Worm (Caenorhabditis elegans): Measurements from ENCODE around the gene nkb-3.
A peak's percentile ranks its signal among the peaks of the same experiment; 100 is the strongest.

Gene nkb-3

ce11 chrX:13752822-13753581, 17.4 kb downstream of the nkb-3 start:
- TF ChIP-seq nhr-80 (tag; optimal IDR thresholded peaks at IDR 0.05) (peak; percentile 15), attf-5 (GFP tag; optimal IDR thresholded peaks at IDR 0.05) (no peak)

ce11 chrX:13747997-13748396, 22.4 kb downstream of the nkb-3 start:
- TF ChIP-seq F49E8.2 (tag; optimal IDR thresholded peaks at IDR 0.05; ENCODE audit: insufficient read depth): no peak
- TF ChIP-seq B0261.1 (tag; optimal IDR thresholded peaks at IDR 0.05): no peak
- no peak for TF ChIP-seq mxl-1 (tag; optimal IDR thresholded peaks at IDR 0.05)
- peak; percentile 34 for TF ChIP-seq nhr-80 (tag; optimal IDR thresholded peaks at IDR 0.05)

- TF ChIP-seq let-526 (GFP tag; IDR thresholded peaks at IDR 0.05) (no peak), nhr-80 (tag; optimal IDR thresholded peaks at IDR 0.05) (peak; percentile 2), ceh-58 (GFP tag; IDR thresholded peaks at IDR 0.05) (0 out of 2 replicates have a peak, but pooled peaks have one; percentile 32), sea-2 (GFP tag; IDR thresholded peaks at IDR 0.05) (no peak), dox-1 (GFP tag; IDR thresholded peaks at IDR 0.05) (0 out of 2 replicates have a peak, but pooled peaks have one; percentile 33), B0261.1 (tag; optimal IDR thresholded peaks at IDR 0.05) (no peak), let-607 (tag; optimal IDR thresholded peaks at IDR 0.05) (peak in 1 of 2 experiments; percentile 10)
Measured at ce11 chrX:13746661-13747365, 23.5 kb downstream of the nkb-3 start, which contains the start of gene nhr-71. TSS of gene nhr-71 (plus strand) at chrX:13747315.

DNA sequence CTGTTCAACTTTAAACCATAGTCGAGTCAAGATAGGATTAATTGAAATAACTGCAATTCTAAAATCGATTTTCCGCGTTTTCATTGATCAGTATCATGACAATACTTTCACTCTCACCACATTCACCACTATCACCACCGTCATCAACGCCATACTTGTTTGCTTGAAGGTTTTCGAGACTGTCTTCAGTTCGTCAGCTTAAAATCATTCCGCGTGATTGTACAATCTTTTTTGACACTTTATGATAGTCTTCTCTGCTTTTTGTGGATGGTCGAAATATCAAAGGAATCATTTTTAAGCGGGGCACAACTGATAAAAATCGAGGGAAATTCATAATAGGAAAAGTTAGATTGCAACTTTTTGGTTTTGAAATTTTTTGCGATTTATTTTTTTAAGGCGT, 24.1 kb downstream of the nkb-3 start:
- TF ChIP-seq F57A8.1 (GFP tag; optimal IDR thresholded peaks at IDR 0.05): no peak
- peak; percentile 76 for TF ChIP-seq unc-62 (GFP tag; optimal IDR thresholded peaks at IDR 0.05)
- TF ChIP-seq nhr-80 (tag; optimal IDR thresholded peaks at IDR 0.05): peak; percentile 79

DNA sequence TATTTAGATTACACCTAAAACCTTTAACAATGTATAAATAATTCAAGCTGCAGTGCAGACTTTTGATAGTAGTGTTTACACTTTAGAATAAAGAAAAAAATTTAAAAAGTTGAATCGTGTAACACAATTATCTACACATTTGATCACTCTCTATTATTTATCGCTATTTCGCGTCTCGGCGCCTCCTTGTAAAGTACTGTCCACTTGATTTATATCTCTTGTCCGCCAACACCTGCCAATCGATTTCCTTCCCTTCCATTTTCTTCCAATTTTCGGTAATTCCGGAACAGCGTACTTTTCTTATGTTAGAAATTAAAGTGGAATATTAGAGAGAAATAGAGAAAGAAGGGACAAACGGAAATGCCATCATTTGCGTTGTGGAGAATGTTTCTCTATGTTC, 24.8 kb downstream of the nkb-3 start:
- TF ChIP-seq ZK185.1 (tag; optimal IDR thresholded peaks at IDR 0.05; ENCODE audit: poor library complexity, severe bottlenecking) (no peak), aptf-2 (GFP tag; conservative IDR thresholded peaks at IDR 0.05) (no peak), chd-7 (tag; optimal IDR thresholded peaks at IDR 0.05) (no peak), athp-1 (tag; optimal IDR thresholded peaks at IDR 0.05) (no peak), dpl-1 (GFP tag; optimal IDR thresholded peaks at IDR 0.05) (no peak), bed-2 (GFP tag; IDR thresholded peaks at IDR 0.05) (no peak), ceh-27 (GFP tag; optimal IDR thresholded peaks at IDR 0.05) (no peak), nhr-80 (tag; optimal IDR thresholded peaks at IDR 0.05) (no peak), ztf-26 (tag; optimal IDR thresholded peaks at IDR 0.05) (no peak), ztf-25 (GFP tag; IDR thresholded peaks at IDR 0.05) (no peak), egl-18 (GFP tag; IDR thresholded peaks at IDR 0.05) (no peak), F23B12.7 (tag; optimal IDR thresholded peaks at IDR 0.05; ENCODE audit: insufficient read depth) (no peak), tbx-9 (tag; optimal IDR thresholded peaks at IDR 0.05; ENCODE audit: borderline replicate concordance) (no peak), snpc-1.1 (tag; optimal IDR thresholded peaks at IDR 0.05; ENCODE audit: insufficient read depth) (no peak), B0261.1 (tag; optimal IDR thresholded peaks at IDR 0.05) (no peak)

- TF ChIP-seq ztf-25 (GFP tag; IDR thresholded peaks at IDR 0.05): no peak
- peak; percentile 27 for TF ChIP-seq ztf-26 (tag; optimal IDR thresholded peaks at IDR 0.05)
- no peak for TF ChIP-seq mes-4 (tag; optimal IDR thresholded peaks at IDR 0.05)
- no peak for TF ChIP-seq ekl-4 (GFP tag; IDR thresholded peaks at IDR 0.05)
- no peak for TF ChIP-seq Y56A3A.18 (GFP tag; IDR thresholded peaks at IDR 0.05)
- no peak for TF ChIP-seq tbp1 (GFP tag; optimal IDR thresholded peaks at IDR 0.05)
- TF ChIP-seq nhr-80 (tag; optimal IDR thresholded peaks at IDR 0.05): peak; percentile 58
- TF ChIP-seq Y95B8A.8 (GFP tag; IDR thresholded peaks at IDR 0.05): no peak
- no peak for TF ChIP-seq attf-5 (GFP tag; optimal IDR thresholded peaks at IDR 0.05)
- TF ChIP-seq ets-4 (GFP tag; optimal IDR thresholded peaks at IDR 0.05): no peak
- TF ChIP-seq lin-40 (tag; optimal IDR thresholded peaks at IDR 0.05): peak; percentile 57
- peak; percentile 88 for TF ChIP-seq somi-1 (GFP tag; optimal IDR thresholded peaks at IDR 0.05)
- TF ChIP-seq rec-8 (tag; optimal IDR thresholded peaks at IDR 0.05): no peak
- TF ChIP-seq nfya-2 (GFP tag; IDR thresholded peaks at IDR 0.05): no peak
- TF ChIP-seq hlh-12 (tag; optimal IDR thresholded peaks at IDR 0.05): no peak
Measured at ce11 chrX:13744543-13745113, 25.7 kb downstream of the nkb-3 start.

Data from whole organism, young adult.